In genomic region chr3L:8449800-8450690, dm6 we compare ENCODE assay signal across 3 fruit fly cellular contexts.
TF ChIP-seq lines count a peak whose summit lies in the region.

Gene Gug (plus strand): TSS chr3L:8449922.

TF ChIP-seq in whole organism, embryonic, 481 proteins besides CTCF, POLR2A, EP300 and RAD21 (continued from another document and continues in another):
- TF ChIP-seq sima (GFP tag; optimal IDR thresholded peaks at IDR 0.05; lab: Kevin White, UChicago) (no peak), CG11398 (GFP tag; optimal IDR thresholded peaks at IDR 0.05; lab: Kevin White, UChicago) (no peak), CG3163 (GFP tag; optimal IDR thresholded peaks at IDR 0.05; lab: Kevin White, UChicago) (peak; percentile 67), ems (GFP tag; optimal IDR thresholded peaks at IDR 0.05; lab: Kevin White, UChicago) (no peak), Opbp (GFP tag; IDR thresholded peaks at IDR 0.05; lab: Robert Waterston, UW; ENCODE audit: partially characterized antibody) (no peak; the same call in 2 of the 3 replicates), CG4282 (GFP tag; optimal IDR thresholded peaks at IDR 0.05; lab: Kevin White, UChicago) (no peak), Dref (GFP tag; IDR thresholded peaks at IDR 0.05; lab: Robert Waterston, UW) (peak; percentile 49), btn (GFP tag; optimal IDR thresholded peaks at IDR 0.05; lab: Kevin White, UChicago) (no peak), CG12744 (GFP tag; optimal IDR thresholded peaks at IDR 0.05; lab: Kevin White, UChicago) (no peak), chm (GFP tag; IDR thresholded peaks at IDR 0.05; lab: Robert Waterston, UW) (peak; percentile 73), her (GFP tag; optimal IDR thresholded peaks at IDR 0.05; lab: Kevin White, UChicago) (no peak), ham (GFP tag; IDR thresholded peaks at IDR 0.05; lab: Robert Waterston, UW) (no peak), Deaf1 (tag; optimal IDR thresholded peaks at IDR 0.05; lab: Kevin White, UChicago) (peak; percentile 62), CG7357 (GFP tag; IDR thresholded peaks at IDR 0.05; lab: Robert Waterston, UW) (no peak), amos (GFP tag; IDR thresholded peaks at IDR 0.05; lab: Robert Waterston, UW; ENCODE audit: partially characterized antibody) (peak; percentile 13), dpn (GFP tag; optimal IDR thresholded peaks at IDR 0.05; lab: Kevin White, UChicago) (no peak), gfzf (GFP tag; optimal IDR thresholded peaks at IDR 0.05; lab: Kevin White, UChicago) (peak; percentile 90), Dp (GFP tag; optimal IDR thresholded peaks at IDR 0.05; lab: Kevin White, UChicago) (peak; percentile 36), Stat92E (GFP tag; optimal IDR thresholded peaks at IDR 0.05; lab: Kevin White, UChicago) (peak in 1 of 3 experiments; percentile 53), CG14050 (GFP tag; IDR thresholded peaks at IDR 0.05; lab: Robert Waterston, UW) (no peak), Hmr (GFP tag; optimal IDR thresholded peaks at IDR 0.05; lab: Kevin White, UChicago) (no peak), CG1603 (tag; optimal IDR thresholded peaks at IDR 0.05; lab: Kevin White, UChicago) (peak; percentile 40), tio (GFP tag; optimal IDR thresholded peaks at IDR 0.05; lab: Kevin White, UChicago) (no peak), Usf (GFP tag; optimal IDR thresholded peaks at IDR 0.05; lab: Kevin White, UChicago) (no peak), CG1832 (GFP tag; optimal IDR thresholded peaks at IDR 0.05; lab: Kevin White, UChicago) (no peak), CG4617 (GFP tag; optimal IDR thresholded peaks at IDR 0.05; lab: Kevin White, UChicago; ENCODE audit: borderline replicate concordance) (peak; percentile 51), CG18599 (GFP tag; optimal IDR thresholded peaks at IDR 0.05; lab: Kevin White, UChicago) (peak; percentile 13), Gug (GFP tag; IDR thresholded peaks at IDR 0.05; lab: Robert Waterston, UW) (peak; percentile 64), C15 (GFP tag; IDR thresholded peaks at IDR 0.05; lab: Robert Waterston, UW) (no peak), lmd (GFP tag; IDR thresholded peaks at IDR 0.05; lab: Robert Waterston, UW) (peak; percentile 19; the same call in 1 of the 2 replicates), Oli (tag; optimal IDR thresholded peaks at IDR 0.05; lab: Kevin White, UChicago) (no peak), CG11085 (GFP tag; IDR thresholded peaks at IDR 0.05; lab: Robert Waterston, UW) (0 out of 2 replicates have a peak, but pooled peaks have one; percentile 10), tll (GFP tag; optimal IDR thresholded peaks at IDR 0.05; lab: Kevin White, UChicago) (no peak), disco-r (GFP tag; optimal IDR thresholded peaks at IDR 0.05; lab: Kevin White, UChicago) (no peak), pho (GFP tag; optimal IDR thresholded peaks at IDR 0.05; lab: Kevin White, UChicago) (no peak), Dfd (GFP tag; optimal IDR thresholded peaks at IDR 0.05; lab: Kevin White, UChicago) (no peak), gcm2 (GFP tag; optimal IDR thresholded peaks at IDR 0.05; lab: Kevin White, UChicago) (no peak), CG8924 (tag; optimal IDR thresholded peaks at IDR 0.05; lab: Kevin White, UChicago) (no peak), Dbx (GFP tag; IDR thresholded peaks at IDR 0.05; lab: Robert Waterston, UW) (peak; percentile 13; the same call in 1 of the 3 replicates), CG3407 (GFP tag; optimal IDR thresholded peaks at IDR 0.05; lab: Kevin White, UChicago) (no peak), gem (tag; optimal IDR thresholded peaks at IDR 0.05; lab: Kevin White, UChicago) (no peak), CG11093 (GFP tag; IDR thresholded peaks at IDR 0.05; lab: Robert Waterston, UW) (no peak), CG10321 (GFP tag; IDR thresholded peaks at IDR 0.05; lab: Robert Waterston, UW) (no peak), grau (tag; optimal IDR thresholded peaks at IDR 0.05; lab: Kevin White, UChicago) (peak; percentile 4)

TF ChIP-seq in whole organism, prepupa, 60 proteins besides CTCF, POLR2A, EP300 and RAD21 (continued from another document):
- TF ChIP-seq Sox15 (GFP tag; optimal IDR thresholded peaks at IDR 0.05; lab: Kevin White, UChicago) = no peak
- TF ChIP-seq CG11294 (GFP tag; IDR thresholded peaks at IDR 0.05; lab: Robert Waterston, UW) = peak; percentile 71; the same call in 1 of the 2 replicates
- no peak for TF ChIP-seq Hr38 (GFP tag; optimal IDR thresholded peaks at IDR 0.05; lab: Kevin White, UChicago)
- no peak for TF ChIP-seq CG11902 (GFP tag; optimal IDR thresholded peaks at IDR 0.05; lab: Kevin White, UChicago)
- TF ChIP-seq CG6792 (GFP tag; optimal IDR thresholded peaks at IDR 0.05; lab: Kevin White, UChicago) = peak; percentile 75
- TF ChIP-seq CG9139 (GFP tag; optimal IDR thresholded peaks at IDR 0.05; lab: Kevin White, UChicago) = peak; percentile 99
- TF ChIP-seq CG32006 (GFP tag; optimal IDR thresholded peaks at IDR 0.05; lab: Kevin White, UChicago) = peak; percentile 92
- peak; percentile 98 for TF ChIP-seq CG6808 (GFP tag; optimal IDR thresholded peaks at IDR 0.05; lab: Kevin White, UChicago)
- TF ChIP-seq acj6 (GFP tag; optimal IDR thresholded peaks at IDR 0.05; lab: Kevin White, UChicago) = peak; percentile 53
- peak; percentile 99 for TF ChIP-seq ss (GFP tag; optimal IDR thresholded peaks at IDR 0.05; lab: Kevin White, UChicago)
- TF ChIP-seq vri (GFP tag; optimal IDR thresholded peaks at IDR 0.05; lab: Kevin White, UChicago) = peak; percentile 47
- TF ChIP-seq CG3919 (GFP tag; optimal IDR thresholded peaks at IDR 0.05; lab: Kevin White, UChicago) = peak; percentile 88
- TF ChIP-seq fkh (GFP tag; optimal IDR thresholded peaks at IDR 0.05; lab: Kevin White, UChicago) = no peak
- TF ChIP-seq salr (GFP tag; optimal IDR thresholded peaks at IDR 0.05; lab: Kevin White, UChicago) = peak; percentile 94 to 95
- TF ChIP-seq CG6163 (GFP tag; IDR thresholded peaks at IDR 0.05; lab: Robert Waterston, UW) = peak; percentile 98
- peak; percentile 96 for TF ChIP-seq Lpt (GFP tag; optimal IDR thresholded peaks at IDR 0.05; lab: Kevin White, UChicago)
- peak; percentile 98 for TF ChIP-seq Gug (GFP tag; IDR thresholded peaks at IDR 0.05; lab: Robert Waterston, UW)
- TF ChIP-seq Eip93F (GFP tag; optimal IDR thresholded peaks at IDR 0.05; lab: Kevin White, UChicago) = no peak
- peak; percentile 75 for TF ChIP-seq Hr4 (GFP tag; optimal IDR thresholded peaks at IDR 0.05; lab: Kevin White, UChicago)
- peak; percentile 97 for TF ChIP-seq CG1621 (tag; optimal IDR thresholded peaks at IDR 0.05; lab: Kevin White, UChicago)
- TF ChIP-seq CG8319 (GFP tag; optimal IDR thresholded peaks at IDR 0.05; lab: Kevin White, UChicago) = peak; percentile 62
- peak; percentile 98 for TF ChIP-seq spab (GFP tag; optimal IDR thresholded peaks at IDR 0.05; lab: Kevin White, UChicago)
- peak; percentile 75 for TF ChIP-seq OdsH (GFP tag; optimal IDR thresholded peaks at IDR 0.05; lab: Kevin White, UChicago)
- peak; percentile 78 for TF ChIP-seq Sox14 (GFP tag; optimal IDR thresholded peaks at IDR 0.05; lab: Kevin White, UChicago)
- TF ChIP-seq Ets96B (tag; optimal IDR thresholded peaks at IDR 0.05; lab: Kevin White, UChicago) = peak; percentile 96
- TF ChIP-seq fd59A (GFP tag; optimal IDR thresholded peaks at IDR 0.05; lab: Kevin White, UChicago) = peak; percentile 86
- peak; percentile 86 for TF ChIP-seq achi (GFP tag; optimal IDR thresholded peaks at IDR 0.05; lab: Kevin White, UChicago)
- TF ChIP-seq cyc (GFP tag; optimal IDR thresholded peaks at IDR 0.05; lab: Kevin White, UChicago) = no peak
- TF ChIP-seq CG8632 (GFP tag; optimal IDR thresholded peaks at IDR 0.05; lab: Kevin White, UChicago) = peak; percentile 82
- TF ChIP-seq CG7368 (GFP tag; optimal IDR thresholded peaks at IDR 0.05; lab: Kevin White, UChicago) = peak; percentile 89
- peak; percentile 67 for TF ChIP-seq CG10631 (GFP tag; optimal IDR thresholded peaks at IDR 0.05; lab: Kevin White, UChicago)
- TF ChIP-seq CG4318 (GFP tag; optimal IDR thresholded peaks at IDR 0.05; lab: Kevin White, UChicago) = peak; percentile 47
- peak; percentile 66 for TF ChIP-seq fd85E (GFP tag; optimal IDR thresholded peaks at IDR 0.05; lab: Kevin White, UChicago)
- no peak for TF ChIP-seq CG31627 (GFP tag; optimal IDR thresholded peaks at IDR 0.05; lab: Kevin White, UChicago)
- TF ChIP-seq Hr39 (GFP tag; optimal IDR thresholded peaks at IDR 0.05; lab: Kevin White, UChicago) = no peak
- peak; percentile 84 for TF ChIP-seq Eip75B (GFP tag; optimal IDR thresholded peaks at IDR 0.05; lab: Kevin White, UChicago)
- peak; percentile 93 for TF ChIP-seq CG10669 (GFP tag; optimal IDR thresholded peaks at IDR 0.05; lab: Kevin White, UChicago)
- peak; percentile 68 for TF ChIP-seq CG11762 (GFP tag; optimal IDR thresholded peaks at IDR 0.05; lab: Kevin White, UChicago; ENCODE audit: insufficient read depth)
- TF ChIP-seq esn (GFP tag; optimal IDR thresholded peaks at IDR 0.05; lab: Kevin White, UChicago) = peak; percentile 56

TF ChIP-seq in whole organism, wandering third instar larva, 38 proteins besides CTCF, POLR2A, EP300 and RAD21 (continued from another document):
- TF ChIP-seq br (GFP tag; optimal IDR thresholded peaks at IDR 0.05; lab: Kevin White, UChicago) (peak; percentile 12), brk (GFP tag; optimal IDR thresholded peaks at IDR 0.05; lab: Kevin White, UChicago) (no peak), CG32264 (GFP tag; optimal IDR thresholded peaks at IDR 0.05; lab: Kevin White, UChicago) (no peak), HLH106 (tag; optimal IDR thresholded peaks at IDR 0.05; lab: Kevin White, UChicago) (no peak), dmrt93B (GFP tag; optimal IDR thresholded peaks at IDR 0.05; lab: Kevin White, UChicago) (no peak), rgr (GFP tag; optimal IDR thresholded peaks at IDR 0.05; lab: Kevin White, UChicago) (no peak), sv (GFP tag; optimal IDR thresholded peaks at IDR 0.05; lab: Kevin White, UChicago) (no peak), fru (GFP tag; optimal IDR thresholded peaks at IDR 0.05; lab: Kevin White, UChicago) (no peak), pan (optimal IDR thresholded peaks at IDR 0.05; lab: Kevin White, UChicago) (no peak), Abd-B (GFP tag; optimal IDR thresholded peaks at IDR 0.05; lab: Kevin White, UChicago) (no peak), Dif (GFP tag; optimal IDR thresholded peaks at IDR 0.05; lab: Kevin White, UChicago; ENCODE audit: partially characterized antibody) (peak; percentile 33), h (GFP tag; optimal IDR thresholded peaks at IDR 0.05; lab: Kevin White, UChicago) (peak; percentile 57), CG9705 (GFP tag; optimal IDR thresholded peaks at IDR 0.05; lab: Kevin White, UChicago) (peak; percentile 6), lola (GFP tag; optimal IDR thresholded peaks at IDR 0.05; lab: Kevin White, UChicago) (no peak)
